Worm (Caenorhabditis elegans) whole organism, mixed stage, embryonic: ENCODE data around the gene pfk-1.1.

Experiments used
- ceh-39 ChIP-seq: fragments of 150-350 bp; optimal IDR thresholded peaks from 2 replicates; lab custom pipeline; 2014; ENCODE audit warnings: missing biosample characterization, missing genetic modification characterization
- drap-1 ChIP-seq: fragments of 200-800 bp; sonication (Bioruptor generic); optimal IDR thresholded peaks from 3 replicates; lab custom pipeline; 2018; ENCODE audit warnings: mild to moderate bottlenecking, missing genetic modification characterization, missing compliant biosample characterization
- elt-1 ChIP-seq: sonication (generic microtip); optimal IDR thresholded peaks from 2 replicates; lab custom pipeline; 2017; ENCODE audit warnings: missing genetic modification characterization, mild to moderate bottlenecking, missing compliant biosample characterization, antibody characterized with exemption, moderate library complexity, borderline replicate concordance; ENCODE audit not compliant: insufficient read depth
- ham-2 ChIP-seq: fragments of 200-800 bp; sonication (Bioruptor generic); optimal IDR thresholded peaks from 2 replicates; lab custom pipeline; 2018; ENCODE audit warnings: mild to moderate bottlenecking, missing genetic modification characterization, missing compliant biosample characterization
- hlh-1 ChIP-seq: fragments of 150-350 bp; optimal IDR thresholded peaks from 2 replicates; lab custom pipeline; 2014; ENCODE audit warnings: missing biosample characterization, missing genetic modification reagents, missing genetic modification characterization
- mab-5 ChIP-seq: fragments of 150-350 bp; optimal IDR thresholded peaks from 2 replicates; lab custom pipeline; 2014; ENCODE audit warnings: missing biosample characterization, missing genetic modification characterization
- nhr-12 ChIP-seq: fragments of 150-350 bp; optimal IDR thresholded peaks from 2 replicates; lab custom pipeline; 2014; ENCODE audit warnings: missing biosample characterization, missing genetic modification characterization
- ztf-11 ChIP-seq: fragments of 150-350 bp; optimal IDR thresholded peaks from 2 replicates; lab custom pipeline; 2014; ENCODE audit warnings: missing biosample characterization, missing genetic modification characterization

- TF ChIP-seq ztf-11 (tag; lab: Kevin White, UChicago) (no peak), hlh-1 (tag; lab: Kevin White, UChicago) (no peak), mab-5 (tag; lab: Kevin White, UChicago) (no peak), nhr-12 (tag; lab: Kevin White, UChicago) (no peak), ceh-39 (tag; lab: Kevin White, UChicago) (no peak), drap-1 (GFP tag; lab: Kevin White, UChicago) (no peak), ham-2 (GFP tag; lab: Kevin White, UChicago) (no peak), elt-1 (no peak)
Measured at ce11 chrX:2990145-2990544, 49.5 kb downstream of the pfk-1.1 start.
